Fruit fly (Drosophila melanogaster) whole organism, embryonic: ENCODE results near the gene Ccdc58.
A peak's percentile ranks its signal among the peaks of the same experiment; 100 is the strongest.

ENCODE experiments used
- Antp ChIP-seq: fragments of 200-800 bp; sonication (Bioruptor generic); optimal IDR thresholded peaks from 3 replicates; lab custom pipeline; 2016; ENCODE audit warnings: missing biosample characterization, missing genetic modification characterization
- Atf3 ChIP-seq: fragments of 200-800 bp; sonication (Bioruptor generic); optimal IDR thresholded peaks from 3 replicates; lab custom pipeline; 2016; ENCODE audit warnings: missing biosample characterization, missing genetic modification characterization
- Atf6 ChIP-seq: fragments of 200-800 bp; sonication (Bioruptor generic); IDR thresholded peaks from 2 replicates; pipeline ENCODE4 v1.3.6; 2022; ENCODE audit warnings: missing biosample characterization, missing genetic modification characterization
- C15 ChIP-seq: fragments of 200-800 bp; sonication (Bioruptor generic); IDR thresholded peaks from 3 replicates; pipeline ENCODE4 v1.3.6; 2022; ENCODE audit warnings: missing biosample characterization, missing genetic modification characterization
- CG10267 ChIP-seq: fragments of 200-800 bp; sonication (Bioruptor generic); optimal IDR thresholded peaks from 2 replicates; lab custom pipeline; 2018; ENCODE audit warnings: missing biosample characterization, mild to moderate bottlenecking, missing genetic modification characterization, moderate library complexity
- CG11696 ChIP-seq: fragments of 200-800 bp; sonication (Bioruptor generic); IDR thresholded peaks from 2 replicates; pipeline ENCODE4 v1.3.6; 2022; ENCODE audit warnings: missing biosample characterization, missing genetic modification characterization
- CG12391 ChIP-seq: fragments of 200-800 bp; sonication (Bioruptor generic); optimal IDR thresholded peaks from 3 replicates; lab custom pipeline; 2018; ENCODE audit warnings: missing biosample characterization, mild to moderate bottlenecking, missing genetic modification characterization, moderate library complexity
- CG15601 ChIP-seq: fragments of 200-800 bp; sonication (Bioruptor generic); optimal IDR thresholded peaks from 3 replicates; lab custom pipeline; 2019; ENCODE audit warnings: missing biosample characterization, mild to moderate bottlenecking, missing genetic modification characterization, moderate library complexity
- CG17359 ChIP-seq: fragments of 200-800 bp; sonication (Bioruptor generic); optimal IDR thresholded peaks from 3 replicates; lab custom pipeline; 2018; ENCODE audit warnings: missing biosample characterization, mild to moderate bottlenecking, missing genetic modification characterization, moderate library complexity
- CG2116 ChIP-seq: fragments of 200-800 bp; sonication (Bioruptor generic); optimal IDR thresholded peaks from 3 replicates; lab custom pipeline; 2018; ENCODE audit warnings: missing biosample characterization, mild to moderate bottlenecking, missing genetic modification characterization
- CG2875 ChIP-seq: fragments of 200-800 bp; sonication (Bioruptor generic); optimal IDR thresholded peaks from 2 replicates; lab custom pipeline; 2017; ENCODE audit warnings: missing biosample characterization, mild to moderate bottlenecking, missing genetic modification characterization, missing genetic modification reagents
- CG31441 ChIP-seq: fragments of 200-800 bp; sonication (Bioruptor generic); IDR thresholded peaks from 2 replicates; pipeline ENCODE4 v1.3.6; 2022; ENCODE audit warnings: missing biosample characterization, missing genetic modification characterization
- CG34376 ChIP-seq: fragments of 200-800 bp; sonication (Bioruptor generic); optimal IDR thresholded peaks from 2 replicates; lab custom pipeline; 2018; ENCODE audit warnings: missing biosample characterization, mild to moderate bottlenecking, missing genetic modification characterization
- CG34422 ChIP-seq: fragments of 200-800 bp; sonication (Bioruptor generic); IDR thresholded peaks from 3 replicates; pipeline ENCODE4 v1.3.6; 2022; ENCODE audit warnings: missing biosample characterization, missing genetic modification characterization
- CG3838 ChIP-seq: fragments of 200-800 bp; sonication (Bioruptor generic); optimal IDR thresholded peaks from 3 replicates; lab custom pipeline; 2016; ENCODE audit warnings: missing biosample characterization, missing genetic modification characterization
- CG6813 ChIP-seq: fragments of 200-800 bp; sonication (Bioruptor generic); optimal IDR thresholded peaks from 2 replicates; lab custom pipeline; 2017; ENCODE audit warnings: missing biosample characterization, missing genetic modification characterization, mild to moderate bottlenecking, moderate library complexity, missing genetic modification reagents
- CG7987 ChIP-seq: fragments of 200-800 bp; sonication (Bioruptor generic); optimal IDR thresholded peaks from 2 replicates; lab custom pipeline; 2018; ENCODE audit warnings: missing biosample characterization, mild to moderate bottlenecking, missing genetic modification characterization, moderate library complexity
- CG8924 ChIP-seq: fragments of 200-800 bp; optimal IDR thresholded peaks from 3 replicates; lab custom pipeline; 2019; ENCODE audit warnings: missing biosample characterization, mild to moderate bottlenecking, missing genetic modification characterization, moderate library complexity
- CG8944 ChIP-seq: fragments of 200-800 bp; sonication (Bioruptor generic); optimal IDR thresholded peaks from 3 replicates; lab custom pipeline; 2016; ENCODE audit warnings: missing biosample characterization, missing genetic modification characterization
- CG9727 ChIP-seq: fragments of 200-800 bp; sonication (Bioruptor generic); optimal IDR thresholded peaks from 3 replicates; lab custom pipeline; 2017; ENCODE audit warnings: missing biosample characterization, mild to moderate bottlenecking, missing genetic modification characterization
- CG9797 ChIP-seq: fragments of 200-800 bp; sonication (Bioruptor generic); optimal IDR thresholded peaks from 3 replicates; lab custom pipeline; 2018; ENCODE audit warnings: missing biosample characterization, mild to moderate bottlenecking, missing genetic modification characterization
- Chrac-16 ChIP-seq: fragments of 200-800 bp; sonication (Bioruptor generic); optimal IDR thresholded peaks from 3 replicates; lab custom pipeline; 2016; ENCODE audit warnings: missing biosample characterization, missing genetic modification characterization
- Doc2 ChIP-seq: fragments of 200-800 bp; sonication (Bioruptor generic); IDR thresholded peaks from 2 replicates; pipeline ENCODE4 v1.3.6; 2022; ENCODE audit warnings: missing biosample characterization, missing genetic modification characterization
- E2f1 ChIP-seq: fragments of 200-800 bp; sonication (Bioruptor generic); IDR thresholded peaks from 2 replicates; pipeline ENCODE4 v1.3.6; 2022; ENCODE audit warnings: missing biosample characterization, missing genetic modification characterization
- Eip74EF ChIP-seq, 2 experiments: fragments of 200-800 bp in 1 of 2; fragments of >200 bp in 1 of 2; sonication (Bioruptor generic) in 1 of 2; optimal IDR thresholded peaks; 2 replicates each; lab custom pipeline; 2017 to 2019; ENCODE audit warnings: missing biosample characterization in 2 of 2, missing genetic modification characterization in 2 of 2, mild to moderate bottlenecking in 1 of 2, moderate library complexity in 1 of 2
- H2.0 ChIP-seq: fragments of 200-800 bp; sonication (Bioruptor generic); IDR thresholded peaks from 2 replicates; pipeline ENCODE4 v1.3.6; 2022; ENCODE audit warnings: missing biosample characterization, missing genetic modification characterization
- HLH4C ChIP-seq: fragments of 200-800 bp; sonication (Bioruptor generic); IDR thresholded peaks from 3 replicates; pipeline ENCODE4 v1.3.6; 2022; ENCODE audit warnings: missing biosample characterization, missing genetic modification characterization; ENCODE audit not compliant: partially characterized antibody
- HLHmδ ChIP-seq: fragments of 200-800 bp; sonication (Bioruptor generic); optimal IDR thresholded peaks from 2 replicates; lab custom pipeline; 2018; ENCODE audit warnings: missing biosample characterization, mild to moderate bottlenecking, missing genetic modification characterization, moderate library complexity
- Hsf ChIP-seq: fragments of 200-800 bp; sonication (Bioruptor generic); optimal IDR thresholded peaks from 3 replicates; lab custom pipeline; 2016; ENCODE audit warnings: missing biosample characterization, missing genetic modification characterization
- Med ChIP-seq: fragments of 200-800 bp; sonication (Bioruptor generic); peaks from one replicate; lab custom pipeline; 2016; ENCODE audit warnings: missing biosample characterization, missing genetic modification characterization, mild to moderate bottlenecking, inconsistent platforms, moderate library complexity
- Mes4 ChIP-seq: fragments of 200-800 bp; sonication (Bioruptor generic); optimal IDR thresholded peaks from 2 replicates; lab custom pipeline; 2016; ENCODE audit warnings: missing biosample characterization, missing genetic modification characterization
- NfI ChIP-seq: fragments of 200-800 bp; sonication (Bioruptor generic); optimal IDR thresholded peaks from 3 replicates; lab custom pipeline; 2018; ENCODE audit warnings: missing biosample characterization, mild to moderate bottlenecking, missing genetic modification characterization, moderate library complexity
- Pdp1 ChIP-seq, 2 experiments: fragments of 200-800 bp; sonication (Bioruptor generic); optimal IDR thresholded peaks; 3 replicates each; lab custom pipeline; 2016; ENCODE audit warnings: missing biosample characterization in 2 of 2, missing genetic modification characterization in 2 of 2, mild to moderate bottlenecking in 1 of 2, moderate library complexity in 1 of 2
- Sin3A ChIP-seq: fragments of >200 bp; optimal IDR thresholded peaks from 2 replicates; lab custom pipeline; 2018
- az2 ChIP-seq: fragments of 200-800 bp; sonication (Bioruptor generic); optimal IDR thresholded peaks from 3 replicates; lab custom pipeline; 2016; ENCODE audit warnings: missing biosample characterization, missing genetic modification characterization
- corto ChIP-seq: fragments of 200-800 bp; sonication (Bioruptor generic); optimal IDR thresholded peaks from 2 replicates; lab custom pipeline; 2016; ENCODE audit warnings: missing biosample characterization, mild to moderate bottlenecking, missing genetic modification characterization, moderate library complexity
- en ChIP-seq: fragments of 200-800 bp; sonication (Bioruptor generic); optimal IDR thresholded peaks from 2 replicates; lab custom pipeline; 2016; ENCODE audit warnings: missing biosample characterization, missing genetic modification characterization
- ewg ChIP-seq: fragments of 200-800 bp; sonication (Bioruptor generic); optimal IDR thresholded peaks from 3 replicates; lab custom pipeline; 2017; ENCODE audit warnings: mild to moderate bottlenecking, missing biosample characterization, missing genetic modification reagents, missing genetic modification characterization
- eyg ChIP-seq: fragments of 200-800 bp; sonication (Bioruptor generic); optimal IDR thresholded peaks from 3 replicates; lab custom pipeline; 2016; ENCODE audit warnings: missing biosample characterization, missing genetic modification characterization
- fd64A ChIP-seq: fragments of 200-800 bp; sonication (Bioruptor generic); optimal IDR thresholded peaks from 3 replicates; lab custom pipeline; 2018; ENCODE audit warnings: missing biosample characterization, mild to moderate bottlenecking, missing genetic modification characterization
- gce ChIP-seq: fragments of 200-800 bp; sonication (Bioruptor generic); IDR thresholded peaks from 3 replicates; pipeline ENCODE4 v1.3.6; 2022; ENCODE audit warnings: missing biosample characterization, missing genetic modification characterization
- ind ChIP-seq: fragments of 200-800 bp; sonication (Bioruptor generic); optimal IDR thresholded peaks from 3 replicates; lab custom pipeline; 2016; ENCODE audit warnings: missing biosample characterization, missing genetic modification characterization
- inv ChIP-seq: fragments of 200-800 bp; sonication (Bioruptor generic); IDR thresholded peaks from 2 replicates; pipeline ENCODE4 v1.3.6; 2022; ENCODE audit warnings: missing biosample characterization, missing genetic modification characterization; ENCODE audit not compliant: partially characterized antibody
- lov ChIP-seq, 2 experiments: fragments of 200-800 bp in 1 of 2; fragments of >200 bp in 1 of 2; sonication (Bioruptor generic) in 1 of 2; IDR thresholded peaks in 1 of 2; optimal IDR thresholded peaks in 1 of 2; 2 replicates in 1 of 2; 3 replicates in 1 of 2; pipeline versions ENCODE4 v1.3.6 to Lab custom; 2017 to 2022; ENCODE audit warnings: missing biosample characterization in 1 of 2, missing genetic modification characterization in 1 of 2
- peb ChIP-seq: fragments of 200-800 bp; sonication (Bioruptor generic); IDR thresholded peaks from 2 replicates; pipeline ENCODE4 v1.3.6; 2022; ENCODE audit warnings: missing biosample characterization, missing genetic modification characterization
- repo ChIP-seq: fragments of 200-800 bp; sonication (Bioruptor generic); optimal IDR thresholded peaks from 2 replicates; lab custom pipeline; 2016; ENCODE audit warnings: missing biosample characterization, missing genetic modification characterization
- run ChIP-seq: fragments of 200-800 bp; sonication (Bioruptor generic); optimal IDR thresholded peaks from 3 replicates; lab custom pipeline; 2018; ENCODE audit warnings: missing biosample characterization, mild to moderate bottlenecking, missing genetic modification characterization
- salm ChIP-seq: fragments of 200-800 bp; sonication (Bioruptor generic); optimal IDR thresholded peaks from 2 replicates; lab custom pipeline; 2018; ENCODE audit warnings: missing biosample characterization, mild to moderate bottlenecking, missing genetic modification characterization
- sim ChIP-seq: fragments of 200-800 bp; sonication (Bioruptor generic); IDR thresholded peaks from 2 replicates; pipeline ENCODE4 v1.3.6; 2022; ENCODE audit warnings: missing biosample characterization, missing genetic modification characterization
- sna ChIP-seq: fragments of 200-800 bp; sonication (Bioruptor generic); IDR thresholded peaks from 2 replicates; pipeline ENCODE4 v1.3.6; 2022; ENCODE audit warnings: missing biosample characterization, missing genetic modification characterization; ENCODE audit not compliant: partially characterized antibody
- tx ChIP-seq: fragments of 200-800 bp; sonication (Bioruptor generic); optimal IDR thresholded peaks from 2 replicates; lab custom pipeline; 2016; ENCODE audit warnings: missing biosample characterization, missing genetic modification characterization

Gene Ccdc58

dm6 chr3L:19791688-19792073 is 13.3 kb upstream of the Ccdc58 start:
- TF ChIP-seq HLHmδ = peak; percentile 21
- peak; percentile 30; the same call in 1 of the 2 replicates for TF ChIP-seq peb (GFP tag; lab: Robert Waterston, UW)
- no peak for TF ChIP-seq Hsf (GFP tag; lab: Kevin White, UChicago)
- no peak for TF ChIP-seq run (tag; lab: Kevin White, UChicago)
- TF ChIP-seq CG11696 = no peak
- no peak for TF ChIP-seq Mes4 (GFP tag; lab: Kevin White, UChicago)
- TF ChIP-seq Atf6 = peak; percentile 68
- peak; percentile 98 for TF ChIP-seq CG34376
- peak; percentile 36; the same call in 1 of the 3 replicates for TF ChIP-seq CG34422
- TF ChIP-seq CG7987 (GFP tag; lab: Kevin White, UChicago) = peak; percentile 17
- TF ChIP-seq corto (GFP tag; lab: Kevin White, UChicago) = no peak
- no peak for TF ChIP-seq CG2116
- TF ChIP-seq gce (GFP tag; lab: Robert Waterston, UW) = no peak
- no peak for TF ChIP-seq HLH4C (GFP tag; lab: Robert Waterston, UW)
- no peak for TF ChIP-seq H2.0 (GFP tag; lab: Robert Waterston, UW)
- no peak for TF ChIP-seq Sin3A (lab: Kevin White, UChicago)
- no peak for TF ChIP-seq en (GFP tag; lab: Kevin White, UChicago)
- TF ChIP-seq ind (GFP tag; lab: Kevin White, UChicago) = no peak
- TF ChIP-seq CG15601 (tag; lab: Kevin White, UChicago) = no peak
- TF ChIP-seq CG8924 = peak; percentile 12
- no peak for TF ChIP-seq Pdp1 (GFP tag; optimal IDR thresholded peaks at IDR 0.05; lab: Kevin White, UChicago)
- no peak for TF ChIP-seq inv
- no peak for TF ChIP-seq CG9727 (GFP tag; lab: Kevin White, UChicago)
- TF ChIP-seq CG12391 (tag; lab: Kevin White, UChicago) = no peak
- TF ChIP-seq CG8944 = no peak
- TF ChIP-seq CG2875 = no peak
- no peak for TF ChIP-seq Chrac-16 (GFP tag; lab: Kevin White, UChicago)
- peak in 1 of 2 experiments; percentile 27 for TF ChIP-seq Eip74EF (GFP tag; optimal IDR thresholded peaks at IDR 0.05; lab: Kevin White, UChicago)
- peak; percentile 17 for TF ChIP-seq fd64A
- TF ChIP-seq NfI (GFP tag; lab: Kevin White, UChicago) = peak; percentile 10
- TF ChIP-seq eyg = no peak
- no peak for TF ChIP-seq az2
- TF ChIP-seq lov (optimal IDR thresholded peaks at IDR 0.05; lab: Kevin White, UChicago) = no peak
- peak; percentile 76; the same call in 2 of the 3 replicates for TF ChIP-seq lov (GFP tag; IDR thresholded peaks at IDR 0.05; lab: Robert Waterston, UW)
- no peak for TF ChIP-seq Doc2
- peak; percentile 1 for TF ChIP-seq salm
- TF ChIP-seq repo (GFP tag; lab: Kevin White, UChicago) = no peak
- TF ChIP-seq ewg = no peak
- peak; percentile 36; the same call in 1 of the 2 replicates for TF ChIP-seq sna
- no peak for TF ChIP-seq Atf3
- peak; percentile 33 for TF ChIP-seq CG6813 (GFP tag; lab: Kevin White, UChicago)
- no peak for TF ChIP-seq CG9797 (GFP tag; lab: Kevin White, UChicago)
- no peak for TF ChIP-seq CG31441 (GFP tag; lab: Robert Waterston, UW)
- TF ChIP-seq tx (GFP tag; lab: Kevin White, UChicago) = no peak
- TF ChIP-seq CG17359 (tag; lab: Kevin White, UChicago) = peak; percentile 7
- TF ChIP-seq sim = no peak
- TF ChIP-seq CG10267 (tag; lab: Kevin White, UChicago) = no peak
- TF ChIP-seq CG3838 (GFP tag; lab: Kevin White, UChicago) = no peak
- TF ChIP-seq E2f1 (GFP tag; lab: Robert Waterston, UW) = 0 out of 2 replicates have a peak, but pooled peaks have one; percentile 4
- peak; percentile 83 for TF ChIP-seq Med (GFP tag; lab: Kevin White, UChicago)
- no peak for TF ChIP-seq C15 (GFP tag; lab: Robert Waterston, UW)
- no peak for TF ChIP-seq Antp
